Fruit fly (Drosophila melanogaster) Kc167 (cell line): ENCODE data around the gene alpha-Man-IIb.

Source experiments
- Myc ChIP-seq: fragments of >200 bp; optimal IDR thresholded peaks from 2 replicates; lab custom pipeline; 2017; ENCODE audit warnings: missing external identifiers
- Sin3A ChIP-seq: fragments of >200 bp; optimal IDR thresholded peaks from 2 replicates; lab custom pipeline; 2018; ENCODE audit warnings: missing external identifiers
- insv ChIP-seq: fragments of >200 bp; optimal IDR thresholded peaks from 3 replicates; lab custom pipeline; 2018; ENCODE audit warnings: missing external identifiers
- ttk ChIP-seq: sonication (Bioruptor generic); optimal IDR thresholded peaks from 2 replicates; lab custom pipeline; 2017; ENCODE audit warnings: missing external identifiers

- TF ChIP-seq Sin3A (lab: Kevin White, UChicago) (no peak), ttk (lab: Kevin White, UChicago) (no peak), Myc (lab: Kevin White, UChicago) (no peak), insv (lab: Kevin White, UChicago) (no peak)
Measured at dm6 chr3R:15816276-15816675, 12.2 kb downstream of the alpha-Man-IIb start.
